Worm (Caenorhabditis elegans) whole organism, late embryonic: ENCODE data around the gene ears-2.

Experiments used
- T23F11.4 ChIP-seq: fragments of 200-800 bp; sonication (Bioruptor generic); optimal IDR thresholded peaks from 2 replicates; lab custom pipeline; 2018; ENCODE audit warnings: mild to moderate bottlenecking, missing genetic modification characterization, missing compliant biosample characterization
- ceh-22 ChIP-seq: sonication (generic microtip); optimal IDR thresholded peaks from 2 replicates; lab custom pipeline; 2017; ENCODE audit warnings: missing biosample characterization, missing genetic modification characterization
- ceh-31 ChIP-seq: sonication (generic microtip); optimal IDR thresholded peaks from 2 replicates; lab custom pipeline; 2016; ENCODE audit warnings: missing genetic modification characterization, missing compliant biosample characterization
- ceh-6 ChIP-seq: fragments of 200-800 bp; sonication (Bioruptor generic); optimal IDR thresholded peaks from 2 replicates; lab custom pipeline; 2018; ENCODE audit warnings: mild to moderate bottlenecking, missing genetic modification characterization, missing compliant biosample characterization
- fkh-10 ChIP-seq: fragments of 150-350 bp; optimal IDR thresholded peaks from 2 replicates; lab custom pipeline; 2014; ENCODE audit warnings: missing biosample characterization, missing genetic modification reagents, missing genetic modification characterization
- lim-6 ChIP-seq: sonication (generic microtip); optimal IDR thresholded peaks from 2 replicates; lab custom pipeline; 2016; ENCODE audit warnings: missing genetic modification characterization, missing compliant biosample characterization
- nhr-11 ChIP-seq: fragments of 150-350 bp; optimal IDR thresholded peaks from 2 replicates; lab custom pipeline; 2014; ENCODE audit warnings: missing biosample characterization, missing genetic modification characterization
- pha-4 ChIP-seq: fragments of 150-350 bp; optimal IDR thresholded peaks from 2 replicates; lab custom pipeline; 2018; ENCODE audit warnings: missing biosample characterization, missing genetic modification reagents, missing genetic modification characterization
- ref-2 ChIP-seq: sonication (generic microtip); optimal IDR thresholded peaks from 2 replicates; lab custom pipeline; 2016; ENCODE audit warnings: missing genetic modification characterization, missing compliant biosample characterization

DNA sequence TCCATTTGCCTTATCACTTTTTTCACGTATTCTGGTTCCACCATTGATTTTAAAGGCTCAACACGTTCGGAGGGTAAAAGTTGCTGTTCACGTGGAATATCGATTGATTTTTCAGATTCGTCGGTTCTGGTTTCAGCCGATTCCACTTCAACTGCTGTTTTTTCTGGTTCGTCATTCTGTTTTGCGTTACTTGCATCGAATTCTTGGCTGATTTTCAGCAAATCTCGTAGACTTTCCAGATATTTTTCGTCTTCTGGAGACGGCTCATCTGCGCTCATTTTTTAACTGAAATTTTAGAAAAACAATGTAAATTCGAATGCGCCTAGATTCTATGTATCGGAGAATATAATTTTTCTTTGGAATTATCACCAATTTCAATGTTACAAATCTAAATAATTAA lies 29.4 kb upstream of the ears-2 start, which contains the start of gene eri-1:
- TF ChIP-seq fkh-10 (GFP tag; lab: Kevin White, UChicago) (no peak), lim-6 (tag; lab: Kevin White, UChicago) (no peak), nhr-11 (no peak), ceh-22 (no peak), pha-4 (no peak), T23F11.4 (GFP tag; lab: Kevin White, UChicago) (no peak), ref-2 (tag; lab: Kevin White, UChicago) (no peak), ceh-6 (no peak), ceh-31 (tag; lab: Kevin White, UChicago) (no peak)
